Fruit fly (Drosophila melanogaster): ENCODE data around the gene Sema5c.

Sema5c gene

DNA sequence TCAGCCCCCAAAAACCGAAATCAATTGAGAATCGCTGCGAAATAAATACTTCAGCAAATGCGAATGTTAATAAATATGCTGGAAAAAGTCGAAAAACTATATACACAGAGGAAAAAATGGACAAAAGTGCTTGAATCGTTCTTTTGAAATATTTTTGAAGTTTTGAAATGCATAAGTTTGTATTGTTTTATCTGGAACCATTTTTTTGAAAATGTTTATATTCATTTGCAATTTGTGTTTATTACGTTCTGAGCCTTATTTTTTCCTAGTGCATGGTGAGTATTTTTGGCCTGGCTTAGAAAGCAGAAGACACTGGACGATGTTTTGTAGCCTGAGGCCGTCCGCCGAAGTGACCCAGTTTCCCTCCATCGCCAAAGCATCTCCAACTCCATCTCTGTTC, 56.7 kb downstream of the Sema5c start:
- no peak for TF ChIP-seq CG32121 (GFP tag; IDR thresholded peaks at IDR 0.05)
- peak; percentile 75 for TF ChIP-seq CG8301 (tag; optimal IDR thresholded peaks at IDR 0.05)
- TF ChIP-seq Snoo (tag; optimal IDR thresholded peaks at IDR 0.05): no peak
- TF ChIP-seq CG4496 (GFP tag; IDR thresholded peaks at IDR 0.05): peak; percentile 27; the same call in 2 of the 3 replicates
- peak; percentile 46 for TF ChIP-seq CG14655 (GFP tag; optimal IDR thresholded peaks at IDR 0.05)
- no peak for TF ChIP-seq CG10348 (GFP tag; IDR thresholded peaks at IDR 0.05)
- peak; percentile 55 for TF ChIP-seq Ets98B (GFP tag; IDR thresholded peaks at IDR 0.05)
- TF ChIP-seq EcR (GFP tag; optimal IDR thresholded peaks at IDR 0.05): no peak
- TF ChIP-seq D1 (tag; optimal IDR thresholded peaks at IDR 0.05): no peak
- TF ChIP-seq Pif1B (GFP tag; optimal IDR thresholded peaks at IDR 0.05): no peak
- no peak for TF ChIP-seq CG12605 (GFP tag; IDR thresholded peaks at IDR 0.05)
- TF ChIP-seq fd96Ca (GFP tag; IDR thresholded peaks at IDR 0.05): no peak
- TF ChIP-seq CG15710 (tag; optimal IDR thresholded peaks at IDR 0.05): no peak
- TF ChIP-seq CG34367 (tag; optimal IDR thresholded peaks at IDR 0.05): no peak

DNA sequence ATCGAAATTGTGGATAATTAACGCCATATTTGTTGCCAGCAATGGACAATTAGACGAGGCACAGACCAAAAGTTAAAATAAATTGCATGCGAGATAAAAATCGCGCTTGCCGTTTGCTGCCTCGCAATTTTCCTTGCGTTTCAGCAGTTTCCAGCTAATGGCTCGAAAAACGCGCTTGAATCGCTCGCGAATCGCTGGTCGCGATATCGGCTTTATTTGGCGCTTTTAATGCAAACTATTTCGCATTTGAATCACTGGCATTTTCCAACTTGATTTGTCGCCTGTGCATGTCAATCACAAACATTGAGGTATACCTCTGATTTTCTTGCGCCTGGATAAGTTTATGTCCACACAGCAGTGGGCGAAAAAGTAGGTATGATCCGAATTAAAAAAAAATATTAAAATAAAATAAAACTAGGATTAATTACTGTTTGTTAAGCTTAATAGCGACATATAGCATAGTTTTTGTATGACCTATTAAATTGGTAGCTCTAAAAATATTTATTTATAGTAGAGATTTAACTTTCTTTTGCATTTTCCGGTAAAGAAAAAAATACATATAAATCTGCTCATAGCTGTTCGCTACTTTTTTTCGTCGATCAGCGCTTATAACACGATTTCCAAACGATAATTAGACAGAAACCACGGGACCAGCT, 58.4 kb downstream of the Sema5c start:
- TF ChIP-seq CG14655 (GFP tag; optimal IDR thresholded peaks at IDR 0.05): peak; percentile 34
- TF ChIP-seq fd96Ca (GFP tag; IDR thresholded peaks at IDR 0.05): 0 out of 3 replicates have a peak, but pooled peaks have one; percentile 19
- TF ChIP-seq Snoo (tag; optimal IDR thresholded peaks at IDR 0.05): no peak
- no peak for TF ChIP-seq CG17806 (tag; optimal IDR thresholded peaks at IDR 0.05)
- TF ChIP-seq CG8301 (tag; optimal IDR thresholded peaks at IDR 0.05): peak; percentile 30
- no peak for TF ChIP-seq Ets98B (GFP tag; IDR thresholded peaks at IDR 0.05)
- TF ChIP-seq CG4496 (GFP tag; IDR thresholded peaks at IDR 0.05): 0 out of 3 replicates have a peak, but pooled peaks have one; percentile 25
- peak; percentile 34; the same call in 1 of the 2 replicates for TF ChIP-seq CG32121 (GFP tag; IDR thresholded peaks at IDR 0.05)

DNA sequence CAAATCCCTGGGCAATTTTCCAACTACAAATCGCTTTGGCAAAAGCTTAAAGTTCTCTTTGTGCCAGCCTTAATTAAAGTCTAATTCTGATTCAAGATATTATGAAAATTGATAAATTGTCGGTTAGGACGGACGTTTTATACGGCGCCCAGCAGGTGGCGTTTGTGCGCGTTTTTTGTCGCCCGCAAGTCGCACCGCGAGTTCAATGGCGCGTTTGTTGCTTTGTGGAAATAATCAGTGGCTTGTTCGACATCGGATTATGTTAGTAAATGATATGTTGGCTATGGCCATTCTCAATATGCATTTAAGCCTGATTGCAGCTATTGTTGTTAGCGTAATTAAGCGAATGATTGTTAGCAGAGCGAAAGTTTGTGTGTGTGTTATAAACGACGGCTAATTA, 59.7 kb downstream of the Sema5c start:
- TF ChIP-seq rn (GFP tag; IDR thresholded peaks at IDR 0.05) (no peak), CG8301 (tag; optimal IDR thresholded peaks at IDR 0.05) (no peak), D1 (tag; optimal IDR thresholded peaks at IDR 0.05) (no peak), Pif1A (GFP tag; optimal IDR thresholded peaks at IDR 0.05) (no peak), Ets98B (GFP tag; IDR thresholded peaks at IDR 0.05) (no peak), CG14655 (GFP tag; optimal IDR thresholded peaks at IDR 0.05) (no peak), CG34367 (tag; optimal IDR thresholded peaks at IDR 0.05) (no peak), CG12605 (GFP tag; IDR thresholded peaks at IDR 0.05) (no peak), gl (tag; optimal IDR thresholded peaks at IDR 0.05) (no peak), CG32121 (GFP tag; IDR thresholded peaks at IDR 0.05) (no peak), CG4496 (GFP tag; IDR thresholded peaks at IDR 0.05) (no peak), EcR (GFP tag; optimal IDR thresholded peaks at IDR 0.05) (no peak)
